Fruit fly (Drosophila melanogaster) whole organism, prepupa: Measurements from ENCODE around the gene Hel25E.

Experiments used
- CG32006 ChIP-seq: fragments of 200-800 bp; sonication (Bioruptor generic); optimal IDR thresholded peaks from 3 replicates; lab custom pipeline; 2017; ENCODE audit warnings: missing biosample characterization, mild to moderate bottlenecking, missing genetic modification characterization
- Eip75B ChIP-seq: fragments of 200-800 bp; sonication (Bioruptor generic); optimal IDR thresholded peaks from 3 replicates; lab custom pipeline; 2016; ENCODE audit warnings: missing biosample characterization, missing genetic modification characterization
- Eip78C ChIP-seq: fragments of 200-800 bp; sonication (Bioruptor generic); peaks from one replicate; lab custom pipeline; 2016; ENCODE audit warnings: missing biosample characterization, missing genetic modification characterization
- Gug ChIP-seq: fragments of 200-800 bp; sonication (Bioruptor generic); IDR thresholded peaks from 2 replicates; pipeline ENCODE4 v1.3.6; 2022; ENCODE audit warnings: missing biosample characterization, missing genetic modification characterization
- Met ChIP-seq: fragments of 200-800 bp; sonication (Bioruptor generic); optimal IDR thresholded peaks from 3 replicates; lab custom pipeline; 2016; ENCODE audit warnings: missing biosample characterization, missing genetic modification characterization
- Smox ChIP-seq: fragments of 200-800 bp; sonication (Bioruptor generic); optimal IDR thresholded peaks from 3 replicates; lab custom pipeline; 2016; ENCODE audit warnings: missing biosample characterization, missing genetic modification characterization
- eg ChIP-seq: fragments of 200-800 bp; sonication (Bioruptor generic); IDR thresholded peaks from 3 replicates; pipeline ENCODE4 v1.3.6; 2022; ENCODE audit warnings: missing biosample characterization, missing genetic modification characterization
- net ChIP-seq: fragments of 200-800 bp; sonication (Bioruptor generic); optimal IDR thresholded peaks from 3 replicates; lab custom pipeline; 2016; ENCODE audit warnings: missing biosample characterization, missing genetic modification characterization

DNA sequence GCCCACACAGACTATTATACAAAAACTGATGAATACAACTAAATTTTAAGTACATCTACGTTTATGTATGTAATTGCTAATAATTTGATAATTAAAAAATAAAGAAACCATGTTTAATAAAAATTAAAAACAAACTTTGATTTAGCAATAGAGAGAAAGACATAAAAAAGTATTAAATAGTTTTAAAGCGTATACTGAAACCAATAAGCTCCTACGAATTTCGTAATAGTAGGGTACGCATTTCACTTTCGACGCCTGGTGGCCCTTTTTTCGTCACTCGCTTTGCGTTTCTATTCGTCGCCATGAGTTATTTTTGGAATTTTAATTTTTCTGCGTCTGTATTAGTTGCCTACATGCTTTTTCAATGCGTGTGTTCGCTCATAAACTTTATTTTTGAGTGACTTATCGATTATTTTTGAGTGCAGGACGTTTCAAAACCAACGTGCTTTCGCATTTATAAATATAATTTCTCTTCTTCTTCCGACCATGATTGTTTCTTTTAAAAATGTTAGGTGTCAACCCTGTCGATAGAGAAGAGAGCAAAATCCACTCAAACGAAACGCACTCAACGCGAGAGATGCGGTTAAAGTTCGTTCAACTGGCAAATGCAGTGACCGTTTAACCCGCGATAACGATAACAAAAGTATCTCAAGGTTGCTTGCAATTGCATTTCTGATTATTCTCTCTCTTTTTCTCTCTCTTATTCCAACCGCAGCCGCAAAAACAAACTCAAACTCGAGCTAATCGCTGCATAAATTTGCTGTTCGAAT is 4.6 kb upstream of the Hel25E start, which contains the start of gene Oscillin:
- TF ChIP-seq Gug (GFP tag; lab: Robert Waterston, UW) (peak; percentile 63), Met (peak; percentile 53), Smox (GFP tag; lab: Kevin White, UChicago) (peak; percentile 65), CG32006 (GFP tag; lab: Kevin White, UChicago) (peak; percentile 78), net (GFP tag; lab: Kevin White, UChicago) (peak; percentile 80), Eip75B (peak; percentile 70), Eip78C (GFP tag; lab: Kevin White, UChicago) (peak; percentile 96), eg (GFP tag; lab: Robert Waterston, UW) (peak; percentile 86)
